Worm (Caenorhabditis elegans): ENCODE results near the gene nipa-1.

DNA sequence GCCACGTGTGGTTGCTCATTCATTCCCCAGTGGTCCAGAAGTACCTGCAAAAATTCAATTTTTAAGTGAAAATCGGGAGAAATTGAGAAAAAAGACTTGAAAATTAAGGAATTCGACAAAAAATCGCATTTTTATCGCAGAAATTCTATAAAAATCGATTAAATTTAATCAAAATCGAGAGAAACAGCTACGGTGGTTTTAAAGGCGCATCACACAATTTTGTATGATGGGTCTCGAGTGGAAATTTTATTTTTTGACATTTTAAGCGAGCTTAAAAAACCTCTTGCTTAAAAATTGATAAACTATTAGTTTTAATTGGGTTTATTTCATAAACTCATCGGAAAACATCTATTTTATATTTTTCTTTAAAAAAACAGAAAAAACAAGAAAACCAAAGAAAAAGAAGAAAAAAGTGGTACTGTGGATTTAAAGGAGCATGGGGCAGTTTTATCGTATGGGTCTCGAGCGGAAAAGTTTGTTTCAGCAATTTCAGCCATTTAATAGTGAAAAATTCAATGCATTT, at the start of gene nipa-1:
- no peak for TF ChIP-seq nhr-21 (tag; optimal IDR thresholded peaks at IDR 0.05)
- no peak for TF ChIP-seq nhr-237 (tag; optimal IDR thresholded peaks at IDR 0.05)
- TF ChIP-seq crh-2 (tag; optimal IDR thresholded peaks at IDR 0.05): no peak
- TF ChIP-seq alr-1 (tag; optimal IDR thresholded peaks at IDR 0.05): no peak
